Worm (Caenorhabditis elegans) whole organism, L4 larva: Measurements from ENCODE around the gene art-1.

ENCODE experiments used
- T20F7.1 ChIP-seq: fragments of 200-800 bp; sonication (Bioruptor generic); optimal IDR thresholded peaks from 2 replicates; lab custom pipeline; 2018; ENCODE audit warnings: mild to moderate bottlenecking, missing genetic modification characterization, missing compliant biosample characterization
- ZK546.5 ChIP-seq, 2 experiments: sonication (generic microtip); optimal IDR thresholded peaks; 2 replicates each; lab custom pipeline; 2017; ENCODE audit warnings: missing biosample characterization in 2 of 2, missing genetic modification characterization in 2 of 2
- aha-1 ChIP-seq: fragments of 150-350 bp; peaks from one replicate; lab custom pipeline; 2014; ENCODE audit warnings: missing biosample characterization, missing genetic modification characterization
- arid-1 ChIP-seq: fragments of 200-800 bp; sonication (Bioruptor generic); conservative IDR thresholded peaks from 2 replicates; pipeline ENCODE4 v1.3.6; 2022; ENCODE audit warnings: missing genetic modification reagents, missing genetic modification characterization, missing compliant biosample characterization
- ceh-20 ChIP-seq: fragments of 200-800 bp; sonication (Bioruptor generic); IDR thresholded peaks from 2 replicates; pipeline ENCODE4 v1.3.6; 2022; ENCODE audit warnings: missing genetic modification reagents, missing genetic modification characterization, missing compliant biosample characterization
- ceh-32 ChIP-seq: sonication (generic microtip); optimal IDR thresholded peaks from 2 replicates; lab custom pipeline; 2016; ENCODE audit warnings: mild to moderate bottlenecking, missing genetic modification characterization, missing compliant biosample characterization; ENCODE audit not compliant: poor library complexity
- ces-1 ChIP-seq: fragments of 150-350 bp; sonication (generic microtip); optimal IDR thresholded peaks from 4 replicates; lab custom pipeline; 2014; ENCODE audit warnings: missing biosample characterization, missing genetic modification reagents, missing genetic modification characterization
- cey-2 ChIP-seq: sonication (generic microtip); optimal IDR thresholded peaks from 3 replicates; lab custom pipeline; 2017; ENCODE audit warnings: missing genetic modification characterization, mild to moderate bottlenecking, missing compliant biosample characterization, antibody characterized with exemption, borderline replicate concordance; ENCODE audit not compliant: insufficient read depth
- ctbp-1 ChIP-seq: fragments of 200-800 bp; sonication (Bioruptor generic); IDR thresholded peaks from 2 replicates; pipeline ENCODE4 v1.3.6; 2022; ENCODE audit warnings: missing genetic modification reagents, missing genetic modification characterization, missing compliant biosample characterization
- daf-12 ChIP-seq: fragments of 150-350 bp; optimal IDR thresholded peaks from 2 replicates; lab custom pipeline; 2014; ENCODE audit warnings: missing biosample characterization, missing genetic modification reagents, missing genetic modification characterization
- daf-16 ChIP-seq, 3 experiments: sonication (generic microtip); optimal IDR thresholded peaks; 2 replicates each; lab custom pipeline; 2016 to 2017; ENCODE audit warnings: missing genetic modification characterization in 3 of 3, missing genetic modification reagents in 3 of 3, mild to moderate bottlenecking in 2 of 3, missing compliant biosample characterization in 2 of 3, missing biosample characterization in 1 of 3, moderate library complexity in 1 of 3
- dmd-6 ChIP-seq: fragments of 200-800 bp; sonication (Bioruptor generic); IDR thresholded peaks from 2 replicates; pipeline ENCODE4 v1.3.6; 2022; ENCODE audit warnings: missing genetic modification reagents, missing genetic modification characterization, missing compliant biosample characterization
- dmd-8 ChIP-seq: fragments of 200-800 bp; sonication (Bioruptor generic); IDR thresholded peaks from 2 replicates; pipeline ENCODE4 v1.3.6; 2022; ENCODE audit warnings: missing genetic modification characterization, missing compliant biosample characterization
- dmd-9 ChIP-seq: fragments of 200-800 bp; sonication (Bioruptor generic); IDR thresholded peaks from 2 replicates; pipeline ENCODE4 v1.3.6; 2022; ENCODE audit warnings: missing genetic modification reagents, missing genetic modification characterization, missing compliant biosample characterization
- dve-1 ChIP-seq: sonication (generic microtip); optimal IDR thresholded peaks from 2 replicates; lab custom pipeline; 2017; ENCODE audit warnings: antibody characterized with exemption, mild to moderate bottlenecking, missing genetic modification characterization, missing compliant biosample characterization; ENCODE audit not compliant: insufficient read depth
- fos-1 ChIP-seq: fragments of 150-350 bp; optimal IDR thresholded peaks from 2 replicates; lab custom pipeline; 2014; ENCODE audit warnings: missing biosample characterization, missing genetic modification characterization
- gei-8 ChIP-seq: fragments of 200-800 bp; sonication (Bioruptor generic); optimal IDR thresholded peaks from 2 replicates; lab custom pipeline; 2018; ENCODE audit warnings: mild to moderate bottlenecking, missing genetic modification characterization, missing compliant biosample characterization
- hlh-11 ChIP-seq: fragments of 200-800 bp; sonication (Bioruptor generic); optimal IDR thresholded peaks from 2 replicates; lab custom pipeline; 2018; ENCODE audit warnings: mild to moderate bottlenecking, missing genetic modification characterization, missing compliant biosample characterization
- hmg-1.1 ChIP-seq: fragments of 200-800 bp; sonication (Bioruptor generic); IDR thresholded peaks from 2 replicates; pipeline ENCODE4 v1.3.6; 2022; ENCODE audit warnings: missing genetic modification reagents, missing genetic modification characterization, missing compliant biosample characterization
- jun-1 ChIP-seq: fragments of 150-350 bp; optimal IDR thresholded peaks from 2 replicates; lab custom pipeline; 2014; ENCODE audit warnings: missing biosample characterization, missing genetic modification reagents, missing genetic modification characterization
- lin-1 ChIP-seq: fragments of 200-800 bp; sonication (Bioruptor generic); IDR thresholded peaks from 2 replicates; pipeline ENCODE4 v1.3.6; 2022; ENCODE audit warnings: missing genetic modification reagents, missing genetic modification characterization, missing compliant biosample characterization
- lin-15B ChIP-seq: fragments of 150-350 bp; sonication (generic microtip); optimal IDR thresholded peaks from 3 replicates; lab custom pipeline; 2014; ENCODE audit warnings: missing biosample characterization, missing genetic modification characterization
- lin-29 ChIP-seq: fragments of 200-800 bp; sonication (Bioruptor generic); IDR thresholded peaks from 2 replicates; pipeline ENCODE4 v1.3.6; 2022; ENCODE audit warnings: missing genetic modification reagents, missing genetic modification characterization, missing compliant biosample characterization
- lin-38 ChIP-seq: fragments of 200-800 bp; sonication (Bioruptor generic); IDR thresholded peaks from 2 replicates; pipeline ENCODE4 v1.3.6; 2022; ENCODE audit warnings: missing genetic modification reagents, missing genetic modification characterization, missing compliant biosample characterization
- lin-39 ChIP-seq: fragments of 150-350 bp; optimal IDR thresholded peaks from 2 replicates; lab custom pipeline; 2014; ENCODE audit warnings: missing biosample characterization, missing genetic modification reagents, missing genetic modification characterization
- lsy-2 ChIP-seq, 2 experiments: fragments of 150-350 bp in 1 of 2; sonication (generic microtip) in 1 of 2; optimal IDR thresholded peaks; 2 replicates each; lab custom pipeline; 2014 to 2017; ENCODE audit warnings: missing biosample characterization in 2 of 2, missing genetic modification characterization in 2 of 2
- nhr-10 ChIP-seq: fragments of 150-350 bp; optimal IDR thresholded peaks from 2 replicates; lab custom pipeline; 2014; ENCODE audit warnings: missing biosample characterization, missing genetic modification characterization
- nhr-237 ChIP-seq: sonication (generic microtip); optimal IDR thresholded peaks from 2 replicates; lab custom pipeline; 2017; ENCODE audit warnings: missing biosample characterization, missing genetic modification characterization
- nhr-25 ChIP-seq: sonication (generic microtip); optimal IDR thresholded peaks from 2 replicates; lab custom pipeline; 2017; ENCODE audit warnings: missing genetic modification characterization, mild to moderate bottlenecking, missing compliant biosample characterization, antibody characterized with exemption, moderate library complexity, borderline replicate concordance; ENCODE audit not compliant: insufficient read depth
- nhr-28 ChIP-seq: fragments of 150-350 bp; optimal IDR thresholded peaks from 2 replicates; lab custom pipeline; 2014; ENCODE audit warnings: missing biosample characterization, missing genetic modification characterization
- nhr-41 ChIP-seq: fragments of 200-800 bp; sonication (Bioruptor generic); IDR thresholded peaks from 2 replicates; pipeline ENCODE4 v1.3.6; 2022; ENCODE audit warnings: missing genetic modification reagents, missing genetic modification characterization, missing compliant biosample characterization
- nhr-42 ChIP-seq: fragments of 200-800 bp; sonication (Bioruptor generic); IDR thresholded peaks from 2 replicates; pipeline ENCODE4 v1.3.6; 2022; ENCODE audit warnings: missing genetic modification characterization, missing compliant biosample characterization
- nhr-76 ChIP-seq: fragments of 150-350 bp; optimal IDR thresholded peaks from 2 replicates; lab custom pipeline; 2014; ENCODE audit warnings: missing biosample characterization, missing genetic modification characterization
- nhr-77 ChIP-seq: fragments of 150-350 bp; optimal IDR thresholded peaks from 2 replicates; lab custom pipeline; 2014; ENCODE audit warnings: missing biosample characterization, missing genetic modification characterization
- pha-4 ChIP-seq, 2 experiments: fragments of 150-350 bp in 1 of 2; fragments of 200-800 bp in 1 of 2; sonication (Bioruptor generic) in 1 of 2; IDR thresholded peaks in 1 of 2; optimal IDR thresholded peaks in 1 of 2; 2 replicates each; pipeline versions ENCODE4 v1.3.6 to Lab custom; 2014 to 2022; ENCODE audit warnings: missing genetic modification characterization in 2 of 2, missing genetic modification reagents in 2 of 2, missing biosample characterization in 1 of 2, missing compliant biosample characterization in 1 of 2
- pqm-1 ChIP-seq: sonication (generic microtip); optimal IDR thresholded peaks from 2 replicates; lab custom pipeline; 2017; ENCODE audit warnings: missing biosample characterization, missing genetic modification characterization
- rbr-2 ChIP-seq: sonication (generic microtip); optimal IDR thresholded peaks from 2 replicates; lab custom pipeline; 2016; ENCODE audit warnings: missing genotype, missing genetic modification characterization, missing compliant biosample characterization
- tag-97 ChIP-seq: fragments of 200-800 bp; sonication (Bioruptor generic); IDR thresholded peaks from 2 replicates; pipeline ENCODE4 v1.3.6; 2022; ENCODE audit warnings: missing genetic modification characterization, missing compliant biosample characterization
- unc-130 ChIP-seq: sonication (generic microtip); optimal IDR thresholded peaks from 2 replicates; lab custom pipeline; 2016; ENCODE audit warnings: missing genetic modification reagents, missing genetic modification characterization, missing compliant biosample characterization
- unc-62 ChIP-seq, 3 experiments: fragments of 150-350 bp in 1 of 3; sonication (generic microtip); optimal IDR thresholded peaks in 2 of 3; peaks in 1 of 3; 1 replicate in 1 of 3; 2 replicates in 2 of 3; lab custom pipeline; 2014 to 2017; ENCODE audit warnings: missing biosample characterization in 3 of 3, missing genetic modification characterization in 3 of 3, missing genetic modification reagents in 3 of 3, missing genotype in 1 of 3
- vab-7 ChIP-seq: fragments of 200-800 bp; sonication (Bioruptor generic); IDR thresholded peaks from 2 replicates; pipeline ENCODE4 v1.3.6; 2022; ENCODE audit warnings: missing genetic modification reagents, missing genetic modification characterization, missing compliant biosample characterization
- ztf-11 ChIP-seq: fragments of 150-350 bp; optimal IDR thresholded peaks from 2 replicates; lab custom pipeline; 2014; ENCODE audit warnings: missing biosample characterization, missing genetic modification characterization

Gene art-1

ce11 chrII:6958136-6958535 lies 13.9 kb downstream of the art-1 start:
- peak in 1 of 2 experiments; percentile 95 for TF ChIP-seq unc-62 (GFP tag; optimal IDR thresholded peaks at IDR 0.05 in 1 of 2; lab: Kevin White, UChicago)
- TF ChIP-seq unc-62 (tag; optimal IDR thresholded peaks at IDR 0.05; lab: Kevin White, UChicago), result no peak
- TF ChIP-seq aha-1, result no peak
- TF ChIP-seq vab-7, result no peak
- TF ChIP-seq lin-39 (tag; lab: Kevin White, UChicago), result no peak
- no peak for TF ChIP-seq ces-1 (GFP tag; lab: Kevin White, UChicago)

ce11 chrII:6955084-6955697 lies 16.8 kb downstream of the art-1 start:
- TF ChIP-seq hlh-11 (tag; lab: Kevin White, UChicago) (no peak), lsy-2 (tag; optimal IDR thresholded peaks at IDR 0.05; lab: Kevin White, UChicago) (peak in 1 of 2 experiments; percentile 12), daf-16 (GFP tag; optimal IDR thresholded peaks at IDR 0.05; lab: Kevin White, UChicago) (no peak), daf-16 (tag; optimal IDR thresholded peaks at IDR 0.05; lab: Kevin White, UChicago) (peak; percentile 33), nhr-77 (tag; lab: Kevin White, UChicago) (no peak), lin-38 (GFP tag; lab: Robert Waterston, UW) (peak; percentile 14; the same call in 1 of the 2 replicates), dve-1 (tag; lab: Kevin White, UChicago) (peak; percentile 10), aha-1 (peak; percentile 92), arid-1 (GFP tag; lab: Robert Waterston, UW) (peak; percentile 35; the same call in 1 of the 2 replicates)

ce11 chrII:6951250-6951806 lies 20.7 kb downstream of the art-1 start, which contains the start of the genes malt-1 and ceh-38:
malt-1 (minus strand) TSS chrII:6951300.
ceh-38 (plus strand) TSS chrII:6951526.
- TF ChIP-seq pha-4 (GFP tag; IDR thresholded peaks at IDR 0.05; lab: Robert Waterston, UW), result peak; percentile 64
- TF ChIP-seq pha-4 (tag; optimal IDR thresholded peaks at IDR 0.05; lab: Kevin White, UChicago), result no peak
- peak; percentile 52 for TF ChIP-seq cey-2 (tag; lab: Kevin White, UChicago)
- TF ChIP-seq unc-62 (GFP tag; optimal IDR thresholded peaks at IDR 0.05 in 1 of 2; lab: Kevin White, UChicago), result peak in 1 of 2 experiments; percentile 100
- TF ChIP-seq unc-62 (tag; optimal IDR thresholded peaks at IDR 0.05; lab: Kevin White, UChicago), result no peak
- TF ChIP-seq lin-15B, result peak; percentile 27
- 0 out of 2 replicates have a peak, but pooled peaks have one; percentile 45 for TF ChIP-seq nhr-42 (GFP tag; lab: Robert Waterston, UW)
- TF ChIP-seq rbr-2 (tag; lab: Kevin White, UChicago), result peak; percentile 96
- TF ChIP-seq lin-1 (GFP tag; lab: Robert Waterston, UW), result peak; percentile 47; the same call in 1 of the 2 replicates
- peak; percentile 88 for TF ChIP-seq ceh-20 (GFP tag; lab: Robert Waterston, UW)
- TF ChIP-seq ztf-11 (tag; lab: Kevin White, UChicago), result no peak
- TF ChIP-seq nhr-77 (tag; lab: Kevin White, UChicago), result peak; percentile 93
- TF ChIP-seq dve-1 (tag; lab: Kevin White, UChicago), result peak; percentile 98
- peak; percentile 16 for TF ChIP-seq unc-130 (GFP tag; lab: Kevin White, UChicago)
- TF ChIP-seq lin-38 (GFP tag; lab: Robert Waterston, UW), result peak; percentile 73
- no peak for TF ChIP-seq daf-12 (tag; lab: Kevin White, UChicago)
- peak; percentile 88 for TF ChIP-seq ctbp-1
- peak; percentile 81 for TF ChIP-seq nhr-25 (tag; lab: Kevin White, UChicago)
- peak; percentile 89 for TF ChIP-seq dmd-6 (GFP tag; lab: Robert Waterston, UW)
- TF ChIP-seq hmg-1.1 (GFP tag; lab: Robert Waterston, UW), result peak; percentile 96
- 0 out of 2 replicates have a peak, but pooled peaks have one; percentile 12 for TF ChIP-seq nhr-41 (GFP tag; lab: Robert Waterston, UW)
- TF ChIP-seq gei-8, result no peak
- TF ChIP-seq ceh-32 (tag; lab: Kevin White, UChicago), result peak; percentile 19
- peak; percentile 81 for TF ChIP-seq jun-1 (tag; lab: Kevin White, UChicago)
- TF ChIP-seq pqm-1 (tag; lab: Kevin White, UChicago), result peak; percentile 44
- no peak for TF ChIP-seq nhr-237 (tag; lab: Kevin White, UChicago)
- TF ChIP-seq lsy-2 (tag; optimal IDR thresholded peaks at IDR 0.05; lab: Kevin White, UChicago), result peak; percentile 94 to 97
- peak; percentile 34; the same call in 1 of the 2 replicates for TF ChIP-seq lin-29 (GFP tag; lab: Robert Waterston, UW)
- TF ChIP-seq nhr-28 (tag; lab: Kevin White, UChicago), result peak; percentile 97
- no peak for TF ChIP-seq dmd-8 (GFP tag; lab: Robert Waterston, UW)
- no peak for TF ChIP-seq nhr-76 (tag; lab: Kevin White, UChicago)
- peak in 1 of 2 experiments; percentile 60 for TF ChIP-seq ZK546.5 (tag; optimal IDR thresholded peaks at IDR 0.05; lab: Kevin White, UChicago)
- TF ChIP-seq nhr-10 (tag; lab: Kevin White, UChicago), result peak; percentile 68
- TF ChIP-seq tag-97 (GFP tag; lab: Robert Waterston, UW), result no peak
- TF ChIP-seq T20F7.1 (GFP tag; lab: Kevin White, UChicago), result peak; percentile 88
- no peak for TF ChIP-seq dmd-9 (GFP tag; lab: Robert Waterston, UW)
- peak; percentile 43 for TF ChIP-seq fos-1 (tag; lab: Kevin White, UChicago)
